Worm (Caenorhabditis elegans) whole organism, young adult: ENCODE results near the gene srz-102.
"Not testable (repeated sequence)": the region's sequence is repeated elsewhere in the genome, so short reads cannot be mapped to it uniquely, and the experiment has no call there.

Experiments
- D2030.7 ChIP-seq: fragments of 200-800 bp; sonication (Bioruptor generic); IDR thresholded peaks from 2 replicates; pipeline ENCODE4 v1.3.6; 2022; ENCODE audit warnings: missing genetic modification reagents, missing genetic modification characterization, missing compliant biosample characterization
- F10E7.11 ChIP-seq: sonication (generic microtip); optimal IDR thresholded peaks from 2 replicates; lab custom pipeline; 2017; ENCODE audit warnings: mild to moderate bottlenecking, missing genetic modification characterization, moderate library complexity, missing compliant biosample characterization
- F22D6.2 ChIP-seq: sonication (generic microtip); optimal IDR thresholded peaks from 2 replicates; lab custom pipeline; 2016; ENCODE audit warnings: mild to moderate bottlenecking, missing genetic modification characterization, missing compliant biosample characterization
- F23B12.7 ChIP-seq: sonication (generic microtip); optimal IDR thresholded peaks from 2 replicates; lab custom pipeline; 2017; ENCODE audit warnings: missing genetic modification characterization, mild to moderate bottlenecking, missing compliant biosample characterization, antibody characterized with exemption, moderate library complexity; ENCODE audit not compliant: insufficient read depth
- F52B5.7 ChIP-seq: sonication (generic microtip); optimal IDR thresholded peaks from 2 replicates; lab custom pipeline; 2016; ENCODE audit warnings: mild to moderate bottlenecking, missing genetic modification characterization, missing compliant biosample characterization
- K12H6.12 ChIP-seq: fragments of 200-800 bp; sonication (Bioruptor generic); optimal IDR thresholded peaks from 2 replicates; lab custom pipeline; 2018; ENCODE audit warnings: mild to moderate bottlenecking, missing genetic modification characterization, missing compliant biosample characterization
- akir-1 ChIP-seq: fragments of 200-800 bp; sonication (Bioruptor generic); optimal IDR thresholded peaks from 2 replicates; lab custom pipeline; 2018; ENCODE audit warnings: mild to moderate bottlenecking, missing genetic modification characterization, moderate library complexity, missing compliant biosample characterization
- aptf-3 ChIP-seq: fragments of 200-800 bp; sonication (Bioruptor generic); IDR thresholded peaks from 2 replicates; pipeline ENCODE4 v1.3.6; 2022; ENCODE audit warnings: missing genetic modification characterization, missing compliant biosample characterization
- attf-3 ChIP-seq: fragments of 200-800 bp; sonication (Bioruptor generic); conservative IDR thresholded peaks from 2 replicates; pipeline ENCODE4 v1.3.6; 2022; ENCODE audit warnings: missing genetic modification reagents, missing genetic modification characterization, missing compliant biosample characterization
- ceh-40 ChIP-seq: fragments of 200-800 bp; sonication (Bioruptor generic); IDR thresholded peaks from 2 replicates; pipeline ENCODE4 v1.3.6; 2022; ENCODE audit warnings: missing genetic modification characterization, missing compliant biosample characterization
- ceh-79 ChIP-seq: sonication (generic microtip); optimal IDR thresholded peaks from 2 replicates; lab custom pipeline; 2017; ENCODE audit warnings: mild to moderate bottlenecking, missing genetic modification characterization, missing compliant biosample characterization
- dox-1 ChIP-seq: fragments of 200-800 bp; sonication (Bioruptor generic); IDR thresholded peaks from 2 replicates; pipeline ENCODE4 v1.3.6; 2022; ENCODE audit warnings: missing genetic modification reagents, missing genetic modification characterization, missing compliant biosample characterization
- egl-44 ChIP-seq: fragments of 200-800 bp; sonication (Bioruptor generic); IDR thresholded peaks from 2 replicates; pipeline ENCODE4 v1.3.6; 2022; ENCODE audit warnings: missing genetic modification reagents, missing genetic modification characterization, missing compliant biosample characterization
- ekl-4 ChIP-seq: fragments of 200-800 bp; sonication (Bioruptor generic); IDR thresholded peaks from 2 replicates; pipeline ENCODE4 v1.3.6; 2022; ENCODE audit warnings: missing genetic modification reagents, missing genetic modification characterization, missing compliant biosample characterization
- hmg-1.2 ChIP-seq: fragments of 200-800 bp; sonication (Bioruptor generic); IDR thresholded peaks from 2 replicates; pipeline ENCODE4 v1.3.6; 2022; ENCODE audit warnings: missing genetic modification reagents, missing genetic modification characterization, missing compliant biosample characterization
- hmg-20 ChIP-seq: fragments of 200-800 bp; sonication (Bioruptor generic); IDR thresholded peaks from 2 replicates; pipeline ENCODE4 v1.3.6; 2022; ENCODE audit warnings: missing genetic modification reagents, missing genetic modification characterization, missing compliant biosample characterization
- let-607 ChIP-seq, 2 experiments: fragments of 200-800 bp in 1 of 2; sonication (Bioruptor generic) in 1 of 2; sonication (generic microtip) in 1 of 2; optimal IDR thresholded peaks; 2 replicates each; lab custom pipeline; 2016 to 2018; ENCODE audit warnings: mild to moderate bottlenecking in 2 of 2, missing compliant biosample characterization in 2 of 2, missing genetic modification characterization in 2 of 2, moderate library complexity in 2 of 2, missing genotype in 1 of 2
- lin-26 ChIP-seq: fragments of 200-800 bp; sonication (Bioruptor generic); IDR thresholded peaks from 2 replicates; pipeline ENCODE4 v1.3.6; 2022; ENCODE audit warnings: missing genetic modification reagents, missing genetic modification characterization, missing compliant biosample characterization
- lin-35 ChIP-seq, 3 experiments: fragments of 150-350 bp in 2 of 3; sonication (generic microtip) in 1 of 3; optimal IDR thresholded peaks; 2 replicates each; lab custom pipeline; 2014 to 2018; ENCODE audit warnings: missing biosample characterization in 3 of 3, missing genetic modification characterization in 3 of 3, missing genetic modification reagents in 3 of 3
- lir-1 ChIP-seq: fragments of 200-800 bp; sonication (Bioruptor generic); conservative IDR thresholded peaks from 2 replicates; pipeline ENCODE4 v1.3.6; 2022; ENCODE audit warnings: missing genetic modification reagents, missing genetic modification characterization, missing compliant biosample characterization
- madf-10 ChIP-seq: sonication (generic microtip); optimal IDR thresholded peaks from 2 replicates; lab custom pipeline; 2016; ENCODE audit warnings: mild to moderate bottlenecking, missing genetic modification characterization, missing compliant biosample characterization
- madf-6 ChIP-seq: fragments of 200-800 bp; sonication (Bioruptor generic); IDR thresholded peaks from 2 replicates; pipeline ENCODE4 v1.3.6; 2022; ENCODE audit warnings: missing genetic modification reagents, missing genetic modification characterization, missing compliant biosample characterization
- nhr-90 ChIP-seq: sonication (generic microtip); optimal IDR thresholded peaks from 2 replicates; lab custom pipeline; 2016; ENCODE audit warnings: missing genotype, mild to moderate bottlenecking, missing genetic modification characterization, missing compliant biosample characterization
- pbrm-1 ChIP-seq: fragments of 200-800 bp; sonication (Bioruptor generic); IDR thresholded peaks from 2 replicates; pipeline ENCODE4 v1.3.6; 2022; ENCODE audit warnings: missing genetic modification reagents, missing genetic modification characterization, missing compliant biosample characterization
- repo-1 ChIP-seq: sonication (generic microtip); optimal IDR thresholded peaks from 2 replicates; lab custom pipeline; 2017; ENCODE audit warnings: mild to moderate bottlenecking, missing genetic modification characterization, missing compliant biosample characterization
- sdz-38 ChIP-seq: sonication (generic microtip); optimal IDR thresholded peaks from 2 replicates; lab custom pipeline; 2016; ENCODE audit warnings: missing genotype, missing genetic modification characterization, missing compliant biosample characterization
- snpc-1.1 ChIP-seq: sonication (generic microtip); optimal IDR thresholded peaks from 2 replicates; lab custom pipeline; 2017; ENCODE audit warnings: missing genetic modification characterization, mild to moderate bottlenecking, missing compliant biosample characterization, antibody characterized with exemption, moderate library complexity, missing genotype, missing genetic modification reagents; ENCODE audit not compliant: insufficient read depth
- snpc-3.4 ChIP-seq: sonication (generic microtip); optimal IDR thresholded peaks from 2 replicates; lab custom pipeline; 2017; ENCODE audit warnings: missing genetic modification characterization, mild to moderate bottlenecking, missing compliant biosample characterization, antibody characterized with exemption, moderate library complexity, missing genotype, missing genetic modification reagents
- sptf-2 ChIP-seq: fragments of 200-800 bp; sonication (Bioruptor generic); optimal IDR thresholded peaks from 2 replicates; lab custom pipeline; 2018; ENCODE audit warnings: mild to moderate bottlenecking, missing genetic modification characterization, missing compliant biosample characterization
- tbp1 ChIP-seq: fragments of 200-800 bp; sonication (Bioruptor generic); optimal IDR thresholded peaks from 2 replicates; lab custom pipeline; 2018; ENCODE audit warnings: mild to moderate bottlenecking, missing genetic modification characterization, missing compliant biosample characterization
- tbx-9 ChIP-seq: sonication (generic microtip); optimal IDR thresholded peaks from 2 replicates; lab custom pipeline; 2016; ENCODE audit warnings: borderline replicate concordance, missing genetic modification characterization, inconsistent platforms, missing compliant biosample characterization
- unc-62 ChIP-seq: fragments of 150-350 bp; optimal IDR thresholded peaks from 2 replicates; lab custom pipeline; 2014; ENCODE audit warnings: missing biosample characterization, missing genetic modification reagents, missing genetic modification characterization
- zim-3 ChIP-seq: sonication (generic microtip); optimal IDR thresholded peaks from 2 replicates; lab custom pipeline; 2017; ENCODE audit warnings: mild to moderate bottlenecking, missing genetic modification characterization, moderate library complexity, missing compliant biosample characterization
- ztf-18 ChIP-seq: sonication (generic microtip); optimal IDR thresholded peaks from 2 replicates; lab custom pipeline; 2016; ENCODE audit warnings: missing genotype, mild to moderate bottlenecking, missing genetic modification characterization, missing compliant biosample characterization
- ztf-3 ChIP-seq: fragments of 200-800 bp; sonication (Bioruptor generic); optimal IDR thresholded peaks from 2 replicates; lab custom pipeline; 2018; ENCODE audit warnings: mild to moderate bottlenecking, missing genetic modification characterization, missing compliant biosample characterization
- ztf-6 ChIP-seq: fragments of 200-800 bp; sonication (Bioruptor generic); IDR thresholded peaks from 2 replicates; pipeline ENCODE4 v1.3.6; 2022; ENCODE audit warnings: missing genetic modification reagents, missing genetic modification characterization, missing compliant biosample characterization

The srz-102 gene

ce11 chrV:16648317-16649018 is 38.9 kb upstream of the srz-102 start, which contains the start of gene W06G6.20 (continued):
- TF ChIP-seq madf-10 (tag; lab: Kevin White, UChicago) = peak; percentile 3

ce11 chrV:16649200-16649599 is 38.1 kb upstream of the srz-102 start, which contains the start of gene W06G6.11:
TSS of gene W06G6.11 (minus strand) at chrV:16649300.
- TF ChIP-seq egl-44 (GFP tag; lab: Robert Waterston, UW); sdz-38 (tag; lab: Kevin White, UChicago); lir-1 (GFP tag; lab: Robert Waterston, UW): not testable (repeated sequence)

- not testable (repeated sequence) for TF ChIP-seq attf-3 (GFP tag; lab: Robert Waterston, UW); akir-1; unc-62 (GFP tag; lab: Kevin White, UChicago)
These were observed 33.1 kb upstream of the srz-102 start, which contains the start of gene W06G6.15 for ce11 chrV:16654242-16654641. TSS of gene W06G6.15 (plus strand) at chrV:16654542.

- not testable (repeated sequence) for TF ChIP-seq D2030.7 (GFP tag; lab: Robert Waterston, UW); F10E7.11 (tag; lab: Kevin White, UChicago); hmg-20
- TF ChIP-seq, all 124 proteins: peak for 0; not testable (repeated sequence) for 124
These were observed 26.5 kb upstream of the srz-102 start, which contains the start of gene Y70C5B.2 for ce11 chrV:16660816-16661215. TSS of gene Y70C5B.2 (minus strand) at chrV:16660916.

ce11 chrV:16666647-16667046 is 20.7 kb upstream of the srz-102 start, which contains the start of gene F14F8.14:
TSS of gene F14F8.14 (minus strand) at chrV:16666747.
- no peak for TF ChIP-seq ekl-4 (GFP tag; lab: Robert Waterston, UW)
- no peak for TF ChIP-seq dox-1 (GFP tag; lab: Robert Waterston, UW)
- TF ChIP-seq K12H6.12 = no peak
- no peak for TF ChIP-seq aptf-3 (GFP tag; lab: Robert Waterston, UW)
- TF ChIP-seq snpc-3.4 (tag; lab: Kevin White, UChicago) = no peak
- no peak for TF ChIP-seq D2030.7 (GFP tag; lab: Robert Waterston, UW)
- TF ChIP-seq F22D6.2 = no peak
- TF ChIP-seq repo-1 = no peak
- TF ChIP-seq tbp1 (GFP tag; lab: Kevin White, UChicago) = no peak
- no peak for TF ChIP-seq hmg-1.2 (GFP tag; lab: Robert Waterston, UW)
- TF ChIP-seq zim-3 (tag; lab: Kevin White, UChicago) = no peak
- TF ChIP-seq pbrm-1 (GFP tag; lab: Robert Waterston, UW) = no peak
- TF ChIP-seq sptf-2 (GFP tag; lab: Kevin White, UChicago) = no peak
- TF ChIP-seq let-607 (tag; optimal IDR thresholded peaks at IDR 0.05; lab: Kevin White, UChicago) = no peak
- no peak for TF ChIP-seq ztf-3 (GFP tag; lab: Kevin White, UChicago)
- TF ChIP-seq, all 124 proteins: peak for 0

ce11 chrV:16668473-16668872 is 18.9 kb upstream of the srz-102 start, which contains the start of gene F14F8.9:
TSS of gene F14F8.9 (minus strand) at chrV:16668573.
- TF ChIP-seq nhr-90 (tag; lab: Kevin White, UChicago) (no peak), madf-6 (no peak), F52B5.7 (tag; lab: Kevin White, UChicago) (no peak), hmg-1.2 (GFP tag; lab: Robert Waterston, UW) (no peak), lin-26 (GFP tag; lab: Robert Waterston, UW) (no peak), lin-35 (GFP tag; optimal IDR thresholded peaks at IDR 0.05; lab: Kevin White, UChicago) (no peak), ztf-6 (GFP tag; lab: Robert Waterston, UW) (no peak), hmg-20 (no peak), F23B12.7 (no peak), snpc-1.1 (tag; lab: Kevin White, UChicago) (no peak), ztf-18 (tag; lab: Kevin White, UChicago) (no peak), K12H6.12 (no peak), ceh-40 (GFP tag; lab: Robert Waterston, UW) (no peak), ceh-79 (tag; lab: Kevin White, UChicago) (no peak), tbx-9 (no peak)
